Worm (Caenorhabditis elegans) whole organism, early embryonic: Measurements from ENCODE around the gene F55G7.3.

Source experiments
- B0310.2 ChIP-seq: sonication (generic microtip); optimal IDR thresholded peaks from 2 replicates; lab custom pipeline; 2016; ENCODE audit warnings: mild to moderate bottlenecking, missing genetic modification characterization, missing compliant biosample characterization
- F13C5.2 ChIP-seq: sonication (generic microtip); optimal IDR thresholded peaks from 2 replicates; lab custom pipeline; 2017; ENCODE audit warnings: mild to moderate bottlenecking, missing genetic modification characterization, inconsistent platforms, missing compliant biosample characterization
- aly-1 ChIP-seq: sonication (generic microtip); optimal IDR thresholded peaks from 2 replicates; lab custom pipeline; 2016; ENCODE audit warnings: missing genetic modification characterization, missing compliant biosample characterization
- ama-1 ChIP-seq: fragments of 150-350 bp; optimal IDR thresholded peaks from 2 replicates; lab custom pipeline; 2014
- ceh-36 ChIP-seq: sonication (generic microtip); optimal IDR thresholded peaks from 2 replicates; lab custom pipeline; 2016; ENCODE audit warnings: missing genetic modification characterization, inconsistent platforms, missing compliant biosample characterization
- ets-7 ChIP-seq: sonication (generic microtip); optimal IDR thresholded peaks from 2 replicates; lab custom pipeline; 2016; ENCODE audit warnings: missing genotype, missing genetic modification characterization, missing compliant biosample characterization
- flt-1 ChIP-seq: fragments of 200-800 bp; sonication (Bioruptor generic); IDR thresholded peaks from 2 replicates; pipeline ENCODE4 v1.3.6; 2022; ENCODE audit warnings: missing genetic modification characterization, missing compliant biosample characterization
- hmbx-1 ChIP-seq: sonication (generic microtip); optimal IDR thresholded peaks from 2 replicates; lab custom pipeline; 2016; ENCODE audit warnings: mild to moderate bottlenecking, missing genetic modification characterization, missing compliant biosample characterization
- scrt-1 ChIP-seq: fragments of 200-800 bp; sonication (Bioruptor generic); IDR thresholded peaks from 2 replicates; pipeline ENCODE4 v1.3.6; 2022; ENCODE audit warnings: missing genetic modification characterization, missing compliant biosample characterization
- sea-1 ChIP-seq: fragments of 200-800 bp; sonication (Bioruptor generic); conservative IDR thresholded peaks from 2 replicates; pipeline ENCODE4 v1.3.6; 2022; ENCODE audit warnings: missing genetic modification characterization, missing compliant biosample characterization
- tbx-11 ChIP-seq: fragments of 200-800 bp; sonication (Bioruptor generic); IDR thresholded peaks from 2 replicates; pipeline ENCODE4 v1.3.6; 2022; ENCODE audit warnings: missing genetic modification characterization, missing compliant biosample characterization
- tbx-37 ChIP-seq: fragments of 200-800 bp; sonication (Bioruptor generic); conservative IDR thresholded peaks from 2 replicates; pipeline ENCODE4 v1.3.6; 2022; ENCODE audit warnings: missing genetic modification reagents, missing genetic modification characterization, missing compliant biosample characterization

DNA sequence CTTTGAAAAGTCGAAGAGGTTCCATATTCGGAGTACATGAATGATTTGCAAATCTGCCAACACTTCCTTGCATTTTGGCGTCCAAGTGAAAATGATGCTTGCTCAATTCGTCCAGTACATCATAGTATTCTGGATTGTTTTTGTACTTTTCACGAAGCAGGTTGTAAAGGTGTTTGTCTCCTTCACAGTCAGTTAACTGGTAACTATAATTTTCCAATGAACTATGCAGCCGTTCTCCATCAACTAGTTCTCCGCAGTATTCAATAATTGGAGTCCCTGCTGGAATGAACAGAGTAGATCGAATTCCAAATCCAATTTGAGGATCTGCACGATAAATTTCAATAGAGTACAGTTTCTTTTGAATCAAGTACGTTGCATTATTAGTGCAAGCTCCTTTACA, 29.5 kb upstream of the F55G7.3 start:
- TF ChIP-seq ets-7 (tag; lab: Kevin White, UChicago) (no peak), hmbx-1 (tag; lab: Kevin White, UChicago) (no peak), ama-1 (lab: Kevin White, UChicago) (no peak), flt-1 (GFP tag; lab: Robert Waterston, UW) (no peak), ceh-36 (no peak), sea-1 (GFP tag; lab: Robert Waterston, UW) (no peak), tbx-37 (GFP tag; lab: Robert Waterston, UW) (no peak), aly-1 (tag; lab: Kevin White, UChicago) (no peak), tbx-11 (GFP tag; lab: Robert Waterston, UW) (no peak), B0310.2 (tag; lab: Kevin White, UChicago) (no peak), scrt-1 (GFP tag; lab: Robert Waterston, UW) (no peak), F13C5.2 (no peak)
